Worm (Caenorhabditis elegans) whole organism, early embryonic: Measurements from ENCODE around the gene cox-14.
"Not testable (repeated sequence)": the region's sequence is repeated elsewhere in the genome, so short reads cannot be mapped to it uniquely, and the experiment has no call there.

Source experiments
- B0310.2 ChIP-seq: sonication (generic microtip); optimal IDR thresholded peaks from 2 replicates; lab custom pipeline; 2016; ENCODE audit warnings: mild to moderate bottlenecking, missing genetic modification characterization, missing compliant biosample characterization
- F13C5.2 ChIP-seq: sonication (generic microtip); optimal IDR thresholded peaks from 2 replicates; lab custom pipeline; 2017; ENCODE audit warnings: mild to moderate bottlenecking, missing genetic modification characterization, inconsistent platforms, missing compliant biosample characterization
- aly-1 ChIP-seq: sonication (generic microtip); optimal IDR thresholded peaks from 2 replicates; lab custom pipeline; 2016; ENCODE audit warnings: missing genetic modification characterization, missing compliant biosample characterization
- ama-1 ChIP-seq: fragments of 150-350 bp; optimal IDR thresholded peaks from 2 replicates; lab custom pipeline; 2014
- ceh-13 ChIP-seq: fragments of 200-800 bp; sonication (Bioruptor generic); optimal IDR thresholded peaks from 2 replicates; lab custom pipeline; 2018; ENCODE audit warnings: mild to moderate bottlenecking, missing genetic modification characterization, missing compliant biosample characterization
- ceh-36 ChIP-seq: sonication (generic microtip); optimal IDR thresholded peaks from 2 replicates; lab custom pipeline; 2016; ENCODE audit warnings: missing genetic modification characterization, inconsistent platforms, missing compliant biosample characterization
- ets-7 ChIP-seq: sonication (generic microtip); optimal IDR thresholded peaks from 2 replicates; lab custom pipeline; 2016; ENCODE audit warnings: missing genotype, missing genetic modification characterization, missing compliant biosample characterization
- flt-1 ChIP-seq: fragments of 200-800 bp; sonication (Bioruptor generic); IDR thresholded peaks from 2 replicates; pipeline ENCODE4 v1.3.6; 2022; ENCODE audit warnings: missing genetic modification characterization, missing compliant biosample characterization
- hmbx-1 ChIP-seq: sonication (generic microtip); optimal IDR thresholded peaks from 2 replicates; lab custom pipeline; 2016; ENCODE audit warnings: mild to moderate bottlenecking, missing genetic modification characterization, missing compliant biosample characterization
- hmg-4 ChIP-seq: fragments of 200-800 bp; sonication (Bioruptor generic); optimal IDR thresholded peaks from 2 replicates; lab custom pipeline; 2018; ENCODE audit warnings: mild to moderate bottlenecking, missing genetic modification characterization, missing compliant biosample characterization
- hnd-1 ChIP-seq: sonication (generic microtip); optimal IDR thresholded peaks from 2 replicates; lab custom pipeline; 2016; ENCODE audit warnings: missing genetic modification characterization, missing compliant biosample characterization
- pes-1 ChIP-seq: fragments of 200-800 bp; sonication (Bioruptor generic); IDR thresholded peaks from 2 replicates; pipeline ENCODE4 v1.3.6; 2022; ENCODE audit warnings: missing genetic modification reagents, missing genetic modification characterization, missing compliant biosample characterization
- scrt-1 ChIP-seq: fragments of 200-800 bp; sonication (Bioruptor generic); IDR thresholded peaks from 2 replicates; pipeline ENCODE4 v1.3.6; 2022; ENCODE audit warnings: missing genetic modification characterization, missing compliant biosample characterization
- sea-1 ChIP-seq: fragments of 200-800 bp; sonication (Bioruptor generic); conservative IDR thresholded peaks from 2 replicates; pipeline ENCODE4 v1.3.6; 2022; ENCODE audit warnings: missing genetic modification characterization, missing compliant biosample characterization
- tbx-11 ChIP-seq: fragments of 200-800 bp; sonication (Bioruptor generic); IDR thresholded peaks from 2 replicates; pipeline ENCODE4 v1.3.6; 2022; ENCODE audit warnings: missing genetic modification characterization, missing compliant biosample characterization
- tbx-37 ChIP-seq: fragments of 200-800 bp; sonication (Bioruptor generic); conservative IDR thresholded peaks from 2 replicates; pipeline ENCODE4 v1.3.6; 2022; ENCODE audit warnings: missing genetic modification reagents, missing genetic modification characterization, missing compliant biosample characterization
- tra-4 ChIP-seq: sonication (generic microtip); optimal IDR thresholded peaks from 2 replicates; lab custom pipeline; 2017; ENCODE audit warnings: missing genetic modification characterization, missing compliant biosample characterization

Gene cox-14

DNA sequence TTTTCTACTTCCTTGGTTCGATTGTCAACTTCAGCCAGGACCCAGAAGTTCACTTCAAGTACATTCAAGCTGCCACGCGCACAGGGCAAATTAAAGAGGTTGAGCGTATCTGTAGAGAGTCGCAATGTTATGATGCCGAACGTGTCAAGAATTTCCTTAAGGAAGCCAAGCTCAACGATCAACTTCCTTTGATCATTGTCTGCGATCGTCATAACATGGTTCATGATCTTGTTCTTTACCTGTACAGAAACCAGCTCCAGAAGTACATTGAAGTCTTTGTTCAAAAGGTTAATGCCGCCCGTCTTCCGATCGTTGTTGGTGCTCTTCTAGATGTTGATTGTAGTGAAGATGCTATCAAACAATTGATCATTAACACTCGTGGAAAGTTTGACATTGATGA is 12.4 kb upstream of the cox-14 start:
- TF ChIP-seq aly-1 (tag; lab: Kevin White, UChicago), result no peak
- no peak for TF ChIP-seq B0310.2 (tag; lab: Kevin White, UChicago)
- TF ChIP-seq F13C5.2 (tag; lab: Kevin White, UChicago), result no peak
- no peak for TF ChIP-seq tra-4 (tag; lab: Kevin White, UChicago)
- no peak for TF ChIP-seq hmg-4 (GFP tag; lab: Kevin White, UChicago)
- TF ChIP-seq ets-7, result no peak
- TF ChIP-seq sea-1 (GFP tag; lab: Robert Waterston, UW), result no peak
- no peak for TF ChIP-seq tbx-11
- TF ChIP-seq tbx-37 (GFP tag; lab: Robert Waterston, UW), result no peak
- TF ChIP-seq pes-1 (GFP tag; lab: Robert Waterston, UW), result no peak
- no peak for TF ChIP-seq flt-1
- no peak for TF ChIP-seq ceh-36 (tag; lab: Kevin White, UChicago)
- no peak for TF ChIP-seq scrt-1 (GFP tag; lab: Robert Waterston, UW)
- TF ChIP-seq hnd-1, result no peak
- no peak for TF ChIP-seq ceh-13
- TF ChIP-seq hmbx-1 (tag; lab: Kevin White, UChicago), result no peak
- no peak for TF ChIP-seq ama-1 (lab: Kevin White, UChicago)

DNA sequence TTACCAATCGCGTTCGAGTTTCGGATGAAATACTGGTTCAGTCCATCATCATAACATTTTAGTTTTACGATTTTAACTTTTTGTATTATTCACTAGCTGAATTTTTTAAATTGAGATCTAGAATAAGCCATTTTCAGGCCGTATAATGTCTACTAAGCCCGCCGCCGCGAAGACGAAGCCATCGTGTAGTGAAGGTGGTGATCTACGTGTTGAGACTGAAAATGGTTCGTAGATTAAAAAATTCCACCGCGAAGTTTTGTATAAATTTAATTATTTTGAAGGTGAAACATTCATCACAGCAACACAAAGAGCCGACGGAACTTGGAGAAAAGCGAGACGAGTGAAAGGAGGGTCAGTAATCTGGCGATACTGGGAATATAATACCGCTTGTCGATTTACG is 9.0 kb upstream of the cox-14 start, which contains the start of gene T20G5.9:
TSS of gene T20G5.9 (plus strand) at position 138 of the 400 bp plus-strand sequence.
- TF ChIP-seq ama-1 (lab: Kevin White, UChicago), result peak; percentile 62
- TF ChIP-seq tbx-37 (GFP tag; lab: Robert Waterston, UW), result no peak

DNA sequence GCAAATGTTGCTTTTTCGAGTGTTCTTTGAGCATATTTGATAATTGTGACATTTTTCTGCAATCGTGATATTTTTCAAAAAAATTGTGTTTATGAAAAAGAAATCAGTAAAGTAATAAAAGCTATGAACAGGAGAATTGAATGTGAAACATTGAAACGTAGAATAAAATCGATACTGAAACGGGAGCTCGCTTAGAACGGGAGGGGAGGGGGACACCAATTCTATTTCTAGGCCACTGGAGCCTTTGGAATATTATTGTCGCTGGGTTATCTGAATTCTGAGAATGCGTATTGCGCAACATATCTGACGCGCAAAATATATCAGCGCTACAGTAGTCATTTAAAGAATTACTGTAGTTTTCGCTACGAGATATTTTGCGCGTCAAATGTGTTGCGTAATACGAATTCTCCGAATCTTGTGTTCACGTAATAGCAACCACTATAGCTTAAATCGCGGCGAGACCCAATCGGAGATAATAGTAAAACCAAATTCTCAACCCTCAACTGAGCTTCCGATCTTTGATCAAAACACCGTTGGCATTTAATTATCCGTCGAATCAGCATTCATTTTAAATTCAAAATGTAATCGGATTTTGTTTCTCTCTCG is 6.8 kb upstream of the cox-14 start, which contains the start of the genes blos-1 and best-18:
TSS of gene blos-1 (minus strand) at position 58 of the 606 bp plus-strand sequence.
TSS of gene best-18 (plus strand) at position 508 of the 606 bp plus-strand sequence.
- TF ChIP-seq hmg-4 (GFP tag; lab: Kevin White, UChicago) (no peak), tbx-11 (no peak), ceh-13 (no peak), ceh-36 (tag; lab: Kevin White, UChicago) (no peak), tra-4 (tag; lab: Kevin White, UChicago) (no peak), scrt-1 (GFP tag; lab: Robert Waterston, UW) (no peak)

DNA sequence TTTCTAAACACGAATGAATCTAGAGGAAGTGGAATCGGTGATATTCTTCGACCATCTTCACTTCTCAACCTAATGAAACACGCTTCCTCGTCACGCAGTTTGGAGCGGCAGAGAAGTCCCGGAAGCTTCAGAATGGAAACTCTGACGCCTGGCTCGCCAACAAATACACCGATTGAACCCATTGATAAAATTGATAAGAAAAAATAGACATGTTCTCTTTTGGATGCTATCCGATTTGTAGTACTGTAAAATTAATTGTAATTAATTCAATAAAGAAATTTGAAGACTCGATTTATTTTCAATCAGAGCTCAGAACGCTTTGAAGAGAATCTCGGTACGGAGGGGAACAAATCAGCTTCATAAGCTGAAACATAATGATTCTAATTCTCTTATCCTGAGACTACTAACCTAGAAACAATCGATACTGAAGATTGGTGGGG is 4.2 kb upstream of the cox-14 start:
- TF ChIP-seq ceh-13, result no peak
- TF ChIP-seq ama-1 (lab: Kevin White, UChicago), result peak; percentile 20

DNA sequence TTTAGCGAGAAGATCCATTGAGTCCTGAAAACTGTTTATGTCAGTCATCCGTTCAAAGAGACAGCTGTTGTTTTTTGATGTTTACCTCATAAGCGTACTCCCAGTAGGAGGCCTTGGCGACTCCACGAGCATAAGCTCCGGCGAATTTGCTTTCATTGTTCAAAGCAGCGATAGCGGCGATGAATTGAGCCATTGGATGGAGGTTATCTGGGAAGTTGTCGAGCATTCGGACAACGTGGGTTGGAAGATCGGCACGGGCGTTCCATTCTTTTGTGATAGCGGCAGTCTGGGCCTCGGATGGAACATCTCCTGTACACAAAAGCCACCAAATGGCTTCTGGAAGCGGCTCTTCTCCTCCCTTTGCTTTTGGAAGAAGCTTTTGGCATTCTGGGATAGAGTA is 2.9 kb upstream of the cox-14 start:
- no peak for TF ChIP-seq scrt-1 (GFP tag; lab: Robert Waterston, UW)
- no peak for TF ChIP-seq tbx-37 (GFP tag; lab: Robert Waterston, UW)
- no peak for TF ChIP-seq ceh-13
- TF ChIP-seq B0310.2 (tag; lab: Kevin White, UChicago), result no peak
- no peak for TF ChIP-seq ceh-36 (tag; lab: Kevin White, UChicago)
- no peak for TF ChIP-seq sea-1 (GFP tag; lab: Robert Waterston, UW)
- TF ChIP-seq ama-1 (lab: Kevin White, UChicago), result no peak
- no peak for TF ChIP-seq tbx-11
- TF ChIP-seq hnd-1, result no peak
- TF ChIP-seq flt-1, result no peak
- no peak for TF ChIP-seq tra-4 (tag; lab: Kevin White, UChicago)
- TF ChIP-seq F13C5.2 (tag; lab: Kevin White, UChicago), result no peak

DNA sequence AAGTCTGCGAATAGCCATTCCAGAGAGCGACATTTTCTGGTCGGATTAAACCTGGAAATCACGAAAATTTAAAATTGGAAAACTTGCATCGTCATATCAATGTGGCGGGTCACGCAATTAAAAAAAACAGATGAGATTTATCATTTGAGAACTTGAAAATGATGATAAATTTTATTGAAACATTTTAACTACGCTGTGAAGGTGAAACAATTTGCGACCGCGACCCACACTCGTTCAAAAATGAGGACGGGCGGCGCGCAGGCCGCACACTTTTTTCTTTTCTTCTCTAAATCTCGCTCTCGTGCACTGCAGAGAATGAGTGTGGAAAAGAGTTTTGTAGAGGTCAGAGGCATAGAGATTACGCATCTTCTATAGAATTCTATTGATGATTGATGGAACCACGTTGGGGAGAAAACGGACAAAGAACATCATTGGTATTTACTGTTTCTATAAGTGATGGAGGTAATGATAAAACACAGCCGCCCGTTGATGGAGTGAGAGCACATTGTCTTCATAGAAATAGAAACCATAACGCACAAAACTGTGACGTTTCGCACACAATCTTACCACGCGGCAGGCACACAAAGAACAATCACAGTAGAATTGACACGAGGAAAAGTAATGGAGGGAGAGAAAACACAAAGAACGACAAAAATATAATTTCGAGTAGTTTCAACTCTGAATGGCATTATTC is 2.0 kb upstream of the cox-14 start, which contains the start of gene cts-1:
TSS of gene cts-1 (minus strand) at position 51 of the 694 bp plus-strand sequence.
- TF ChIP-seq pes-1 (GFP tag; lab: Robert Waterston, UW) (no peak), aly-1 (tag; lab: Kevin White, UChicago) (peak; percentile 28)

DNA sequence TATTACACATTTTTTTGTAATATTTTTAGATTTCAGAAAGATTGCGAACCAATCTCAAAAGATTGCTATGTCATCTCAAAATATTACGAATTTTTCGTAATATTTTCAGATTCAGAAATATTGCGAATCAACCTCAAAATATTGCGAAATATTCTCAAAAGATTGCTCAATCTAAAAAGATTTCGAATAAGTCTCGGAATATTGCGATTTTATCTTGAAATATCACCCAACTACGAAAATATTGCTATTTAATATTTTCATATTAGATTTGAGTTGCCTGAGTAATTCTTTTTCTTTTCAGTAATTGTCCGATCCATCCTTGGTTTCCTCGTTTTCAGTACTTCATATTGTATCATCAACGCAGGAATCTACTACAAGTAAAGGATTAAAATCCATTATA is 3.1 kb downstream of the cox-14 start, which contains the start of gene Y70G10A.4:
TSS of gene Y70G10A.4 (plus strand) at position 301 of the 400 bp plus-strand sequence.
- TF ChIP-seq tbx-37, pes-1, scrt-1 (GFP tag; lab: Robert Waterston, UW): not testable (repeated sequence)

DNA sequence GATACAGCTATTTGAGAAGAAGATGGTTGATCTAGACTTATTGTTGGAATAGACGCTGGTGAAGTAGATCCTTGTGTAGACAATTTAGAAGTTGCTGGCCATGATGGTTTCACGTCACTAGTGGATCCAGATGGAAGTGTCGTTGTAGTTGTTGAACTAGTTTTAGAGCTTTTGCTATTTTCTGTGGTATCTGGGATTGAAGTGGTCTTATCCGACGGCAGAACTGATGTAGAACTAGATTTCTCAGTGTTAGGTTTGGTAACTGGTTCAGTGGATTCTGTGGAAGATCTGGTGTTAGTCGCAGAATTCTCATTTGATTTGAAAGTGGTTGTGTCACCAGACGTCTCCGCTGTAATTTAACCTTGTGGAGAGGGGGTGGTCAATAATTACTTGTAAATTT is 12.9 kb downstream of the cox-14 start:
- TF ChIP-seq tra-4 (tag; lab: Kevin White, UChicago) (no peak), hmbx-1 (tag; lab: Kevin White, UChicago) (no peak), ceh-13 (no peak), tbx-37 (GFP tag; lab: Robert Waterston, UW) (no peak), hnd-1 (no peak), tbx-11 (no peak), ama-1 (lab: Kevin White, UChicago) (no peak), aly-1 (tag; lab: Kevin White, UChicago) (no peak), F13C5.2 (tag; lab: Kevin White, UChicago) (no peak), B0310.2 (tag; lab: Kevin White, UChicago) (no peak), ceh-36 (tag; lab: Kevin White, UChicago) (no peak), scrt-1 (GFP tag; lab: Robert Waterston, UW) (no peak), hmg-4 (GFP tag; lab: Kevin White, UChicago) (no peak)
